Worm (Caenorhabditis elegans) whole organism, young adult: ENCODE data around the gene R53.8.

Source experiments
- B0035.1 ChIP-seq: sonication (generic microtip); optimal IDR thresholded peaks from 2 replicates; lab custom pipeline; 2016; ENCODE audit warnings: missing genetic modification characterization, mild to moderate bottlenecking, missing compliant biosample characterization, missing genotype, missing genetic modification reagents
- F10E7.11 ChIP-seq: sonication (generic microtip); optimal IDR thresholded peaks from 2 replicates; lab custom pipeline; 2017; ENCODE audit warnings: mild to moderate bottlenecking, missing genetic modification characterization, moderate library complexity, missing compliant biosample characterization
- F33H1.4 ChIP-seq: fragments of 200-800 bp; sonication (Bioruptor generic); IDR thresholded peaks from 2 replicates; pipeline ENCODE4 v1.3.6; 2022; ENCODE audit warnings: missing genetic modification reagents, missing genetic modification characterization, missing compliant biosample characterization
- F39B2.1 ChIP-seq: fragments of 200-800 bp; sonication (Bioruptor generic); IDR thresholded peaks from 2 replicates; pipeline ENCODE4 v1.3.6; 2022; ENCODE audit warnings: missing genetic modification reagents, missing genetic modification characterization, missing compliant biosample characterization
- F49E8.2 ChIP-seq: sonication (generic microtip); optimal IDR thresholded peaks from 3 replicates; lab custom pipeline; 2017; ENCODE audit warnings: missing genetic modification characterization, mild to moderate bottlenecking, missing compliant biosample characterization, antibody characterized with exemption, moderate library complexity; ENCODE audit not compliant: insufficient read depth
- F52B5.7 ChIP-seq: sonication (generic microtip); optimal IDR thresholded peaks from 2 replicates; lab custom pipeline; 2016; ENCODE audit warnings: mild to moderate bottlenecking, missing genetic modification characterization, missing compliant biosample characterization
- T07F8.4 ChIP-seq: sonication (generic microtip); optimal IDR thresholded peaks from 2 replicates; lab custom pipeline; 2016; ENCODE audit warnings: mild to moderate bottlenecking, missing genetic modification characterization, moderate library complexity, missing compliant biosample characterization
- T26A5.8 ChIP-seq: sonication (generic microtip); optimal IDR thresholded peaks from 2 replicates; lab custom pipeline; 2016; ENCODE audit warnings: missing genetic modification characterization, missing compliant biosample characterization
- Y53G8AR.9 ChIP-seq: fragments of 200-800 bp; sonication (Bioruptor generic); conservative IDR thresholded peaks from 2 replicates; pipeline ENCODE4 v1.3.6; 2022; ENCODE audit warnings: missing genetic modification reagents, missing genetic modification characterization, missing compliant biosample characterization
- Y56A3A.18 ChIP-seq: fragments of 200-800 bp; sonication (Bioruptor generic); IDR thresholded peaks from 2 replicates; pipeline ENCODE4 v1.3.6; 2022; ENCODE audit warnings: missing genetic modification reagents, missing genetic modification characterization, missing compliant biosample characterization
- Y67H2A.10 ChIP-seq: fragments of 200-800 bp; sonication (Bioruptor generic); conservative IDR thresholded peaks from 2 replicates; pipeline ENCODE4 v1.3.6; 2022; ENCODE audit warnings: missing genetic modification reagents, missing genetic modification characterization, missing compliant biosample characterization
- ama-1 ChIP-seq, 3 experiments: fragments of 150-350 bp in 1 of 3; sonication (generic microtip) in 2 of 3; optimal IDR thresholded peaks; 2 replicates each; lab custom pipeline; 2014 to 2018; ENCODE audit warnings: missing biosample characterization in 2 of 3, missing genetic modification characterization in 2 of 3, missing genetic modification reagents in 2 of 3
- atf-7 ChIP-seq: sonication (generic microtip); optimal IDR thresholded peaks from 2 replicates; lab custom pipeline; 2017; ENCODE audit warnings: mild to moderate bottlenecking, missing genetic modification characterization, missing compliant biosample characterization
- athp-1 ChIP-seq: sonication (generic microtip); optimal IDR thresholded peaks from 2 replicates; lab custom pipeline; 2017; ENCODE audit warnings: mild to moderate bottlenecking, missing genetic modification characterization, missing compliant biosample characterization
- bed-1 ChIP-seq: fragments of 200-800 bp; sonication (Bioruptor generic); IDR thresholded peaks from 2 replicates; pipeline ENCODE4 v1.3.6; 2022; ENCODE audit warnings: missing genetic modification reagents, missing genetic modification characterization, missing compliant biosample characterization
- ccch-3 ChIP-seq: fragments of 200-800 bp; sonication (Bioruptor generic); optimal IDR thresholded peaks from 2 replicates; lab custom pipeline; 2018; ENCODE audit warnings: mild to moderate bottlenecking, missing genetic modification characterization, missing compliant biosample characterization
- cebp-2 ChIP-seq: fragments of 200-800 bp; sonication (Bioruptor generic); IDR thresholded peaks from 2 replicates; pipeline ENCODE4 v1.3.6; 2022; ENCODE audit warnings: missing genetic modification characterization, missing compliant biosample characterization
- ceh-27 ChIP-seq: fragments of 200-800 bp; sonication (Bioruptor generic); optimal IDR thresholded peaks from 2 replicates; lab custom pipeline; 2018; ENCODE audit warnings: mild to moderate bottlenecking, missing genetic modification characterization, moderate library complexity, missing compliant biosample characterization
- ceh-58 ChIP-seq: fragments of 200-800 bp; sonication (Bioruptor generic); IDR thresholded peaks from 2 replicates; pipeline ENCODE4 v1.3.6; 2022; ENCODE audit warnings: missing genetic modification characterization, missing compliant biosample characterization
- die-1 ChIP-seq: sonication (generic microtip); optimal IDR thresholded peaks from 2 replicates; lab custom pipeline; 2016; ENCODE audit warnings: missing genotype, mild to moderate bottlenecking, missing genetic modification characterization, missing compliant biosample characterization
- dox-1 ChIP-seq: fragments of 200-800 bp; sonication (Bioruptor generic); IDR thresholded peaks from 2 replicates; pipeline ENCODE4 v1.3.6; 2022; ENCODE audit warnings: missing genetic modification reagents, missing genetic modification characterization, missing compliant biosample characterization
- dpff-1 ChIP-seq: sonication (generic microtip); optimal IDR thresholded peaks from 2 replicates; lab custom pipeline; 2017; ENCODE audit warnings: mild to moderate bottlenecking, missing genetic modification characterization, missing compliant biosample characterization
- him-1 ChIP-seq: sonication (generic microtip); optimal IDR thresholded peaks from 2 replicates; lab custom pipeline; 2016; ENCODE audit warnings: missing genotype, missing genetic modification reagents, missing genetic modification characterization, missing compliant biosample characterization
- hrde-1 ChIP-seq: sonication (generic microtip); optimal IDR thresholded peaks from 2 replicates; lab custom pipeline; 2016; ENCODE audit warnings: missing genetic modification characterization, mild to moderate bottlenecking, missing compliant biosample characterization, moderate library complexity, missing genotype, missing genetic modification reagents, borderline replicate concordance
- let-526 ChIP-seq: fragments of 200-800 bp; sonication (Bioruptor generic); IDR thresholded peaks from 2 replicates; pipeline ENCODE4 v1.3.6; 2022; ENCODE audit warnings: missing genetic modification reagents, missing genetic modification characterization, missing compliant biosample characterization
- let-607 ChIP-seq, 2 experiments: fragments of 200-800 bp in 1 of 2; sonication (Bioruptor generic) in 1 of 2; sonication (generic microtip) in 1 of 2; optimal IDR thresholded peaks; 2 replicates each; lab custom pipeline; 2016 to 2018; ENCODE audit warnings: mild to moderate bottlenecking in 2 of 2, missing compliant biosample characterization in 2 of 2, missing genetic modification characterization in 2 of 2, moderate library complexity in 2 of 2, missing genotype in 1 of 2
- madf-10 ChIP-seq: sonication (generic microtip); optimal IDR thresholded peaks from 2 replicates; lab custom pipeline; 2016; ENCODE audit warnings: mild to moderate bottlenecking, missing genetic modification characterization, missing compliant biosample characterization
- nfya-1 ChIP-seq: sonication (generic microtip); optimal IDR thresholded peaks from 2 replicates; lab custom pipeline; 2017; ENCODE audit warnings: antibody characterized with exemption, missing compliant biosample characterization, missing genetic modification characterization, borderline replicate concordance; ENCODE audit not compliant: insufficient read depth
- nhr-27 ChIP-seq: fragments of 200-800 bp; sonication (Bioruptor generic); optimal IDR thresholded peaks from 2 replicates; lab custom pipeline; 2018; ENCODE audit warnings: mild to moderate bottlenecking, missing genetic modification characterization, moderate library complexity, missing compliant biosample characterization
- nhr-80 ChIP-seq: sonication (generic microtip); optimal IDR thresholded peaks from 2 replicates; lab custom pipeline; 2016; ENCODE audit warnings: missing genetic modification characterization, missing compliant biosample characterization
- pbrm-1 ChIP-seq: fragments of 200-800 bp; sonication (Bioruptor generic); IDR thresholded peaks from 2 replicates; pipeline ENCODE4 v1.3.6; 2022; ENCODE audit warnings: missing genetic modification reagents, missing genetic modification characterization, missing compliant biosample characterization
- pha-4 ChIP-seq: fragments of 150-350 bp; sonication (generic microtip); optimal IDR thresholded peaks from 2 replicates; lab custom pipeline; 2014; ENCODE audit warnings: missing biosample characterization, missing genetic modification reagents, missing genetic modification characterization
- rcor-1 ChIP-seq: fragments of 200-800 bp; sonication (Bioruptor generic); IDR thresholded peaks from 2 replicates; pipeline ENCODE4 v1.3.6; 2022; ENCODE audit warnings: missing genetic modification reagents, missing genetic modification characterization, missing compliant biosample characterization
- snpc-3.4 ChIP-seq: sonication (generic microtip); optimal IDR thresholded peaks from 2 replicates; lab custom pipeline; 2017; ENCODE audit warnings: missing genetic modification characterization, mild to moderate bottlenecking, missing compliant biosample characterization, antibody characterized with exemption, moderate library complexity, missing genotype, missing genetic modification reagents
- snpc-4 ChIP-seq, 5 experiments: fragments of 150-350 bp in 1 of 5; sonication (generic microtip) in 4 of 5; optimal IDR thresholded peaks; 2 replicates each; lab custom pipeline; 2014 to 2018; ENCODE audit warnings: missing genetic modification characterization in 5 of 5, missing biosample characterization in 3 of 5, antibody characterized with exemption in 2 of 5, mild to moderate bottlenecking in 2 of 5, missing compliant biosample characterization in 2 of 5, missing genotype in 2 of 5, moderate library complexity in 2 of 5, missing genetic modification reagents in 1 of 5
- somi-1 ChIP-seq: fragments of 200-800 bp; sonication (Bioruptor generic); optimal IDR thresholded peaks from 2 replicates; lab custom pipeline; 2018; ENCODE audit warnings: mild to moderate bottlenecking, missing genetic modification characterization, missing compliant biosample characterization
- tbp1 ChIP-seq: fragments of 200-800 bp; sonication (Bioruptor generic); optimal IDR thresholded peaks from 2 replicates; lab custom pipeline; 2018; ENCODE audit warnings: mild to moderate bottlenecking, missing genetic modification characterization, missing compliant biosample characterization
- tlf-1 ChIP-seq: fragments of 200-800 bp; sonication (Bioruptor generic); optimal IDR thresholded peaks from 2 replicates; lab custom pipeline; 2018; ENCODE audit warnings: mild to moderate bottlenecking, missing genetic modification characterization, missing compliant biosample characterization
- unc-130 ChIP-seq: sonication (generic microtip); optimal IDR thresholded peaks from 2 replicates; lab custom pipeline; 2016; ENCODE audit warnings: missing genetic modification reagents, missing genetic modification characterization, missing compliant biosample characterization
- xnd-1 ChIP-seq: sonication (generic microtip); optimal IDR thresholded peaks from 2 replicates; lab custom pipeline; 2016; ENCODE audit warnings: missing genotype, missing genetic modification reagents, missing genetic modification characterization, missing compliant biosample characterization
- zfh-2 ChIP-seq: fragments of 200-800 bp; sonication (Bioruptor generic); conservative IDR thresholded peaks from 2 replicates; pipeline ENCODE4 v1.3.6; 2022; ENCODE audit warnings: missing genetic modification reagents, missing genetic modification characterization, missing compliant biosample characterization
- ztf-25 ChIP-seq: fragments of 200-800 bp; sonication (Bioruptor generic); IDR thresholded peaks from 2 replicates; pipeline ENCODE4 v1.3.6; 2022; ENCODE audit warnings: missing genetic modification reagents, missing genetic modification characterization, missing compliant biosample characterization
- ztf-3 ChIP-seq: fragments of 200-800 bp; sonication (Bioruptor generic); optimal IDR thresholded peaks from 2 replicates; lab custom pipeline; 2018; ENCODE audit warnings: mild to moderate bottlenecking, missing genetic modification characterization, missing compliant biosample characterization

R53.8 gene

DNA sequence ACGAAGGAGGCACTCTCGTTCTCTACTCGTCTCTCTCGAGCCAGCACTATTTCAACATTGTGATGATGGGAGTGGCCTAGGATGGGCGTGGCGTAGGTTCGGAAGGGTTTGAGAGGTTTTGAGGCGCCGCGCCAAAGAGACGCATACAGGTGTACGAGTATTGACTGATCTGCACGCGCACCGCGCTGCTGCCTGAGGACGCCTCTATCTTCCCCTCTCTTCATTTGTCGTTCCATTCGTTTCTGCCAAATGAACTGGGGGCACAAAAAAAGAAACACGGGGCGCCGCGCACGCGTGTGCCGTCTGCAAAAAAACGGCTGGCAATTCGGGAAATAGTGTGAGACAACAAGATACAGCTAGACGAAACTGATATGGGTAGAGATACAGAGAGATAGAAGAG lies 39.5 kb downstream of the R53.8 start, which contains the start of gene lec-2 (continued):
- TF ChIP-seq ceh-27 (GFP tag; lab: Kevin White, UChicago) (no peak), atf-7 (peak; percentile 25), F33H1.4 (GFP tag; lab: Robert Waterston, UW) (no peak), tbp1 (GFP tag; lab: Kevin White, UChicago) (no peak), somi-1 (peak; percentile 68), him-1 (no peak), athp-1 (tag; lab: Kevin White, UChicago) (no peak), Y53G8AR.9 (GFP tag; lab: Robert Waterston, UW) (no peak), unc-130 (no peak), ceh-58 (GFP tag; lab: Robert Waterston, UW) (no peak), F52B5.7 (tag; lab: Kevin White, UChicago) (no peak), cebp-2 (GFP tag; lab: Robert Waterston, UW) (no peak), madf-10 (no peak), snpc-3.4 (tag; lab: Kevin White, UChicago) (no peak), F39B2.1 (GFP tag; lab: Robert Waterston, UW) (no peak), snpc-4 (GFP tag; optimal IDR thresholded peaks at IDR 0.05; lab: Kevin White, UChicago) (no peak), snpc-4 (tag; optimal IDR thresholded peaks at IDR 0.05; lab: Kevin White, UChicago) (no peak), dox-1 (peak; percentile 25; the same call in 1 of the 2 replicates), pha-4 (tag; lab: Kevin White, UChicago) (no peak), let-526 (GFP tag; lab: Robert Waterston, UW) (no peak), ccch-3 (GFP tag; lab: Kevin White, UChicago) (no peak), pbrm-1 (GFP tag; lab: Robert Waterston, UW) (no peak), nhr-80 (tag; lab: Kevin White, UChicago) (no peak), ama-1 (optimal IDR thresholded peaks at IDR 0.05; lab: Kevin White, UChicago) (peak; percentile 26), ama-1 (GFP tag; optimal IDR thresholded peaks at IDR 0.05; lab: Kevin White, UChicago) (no peak), F10E7.11 (no peak), die-1 (peak; percentile 12), rcor-1 (GFP tag; lab: Robert Waterston, UW) (no peak), ztf-3 (peak; percentile 0)

DNA sequence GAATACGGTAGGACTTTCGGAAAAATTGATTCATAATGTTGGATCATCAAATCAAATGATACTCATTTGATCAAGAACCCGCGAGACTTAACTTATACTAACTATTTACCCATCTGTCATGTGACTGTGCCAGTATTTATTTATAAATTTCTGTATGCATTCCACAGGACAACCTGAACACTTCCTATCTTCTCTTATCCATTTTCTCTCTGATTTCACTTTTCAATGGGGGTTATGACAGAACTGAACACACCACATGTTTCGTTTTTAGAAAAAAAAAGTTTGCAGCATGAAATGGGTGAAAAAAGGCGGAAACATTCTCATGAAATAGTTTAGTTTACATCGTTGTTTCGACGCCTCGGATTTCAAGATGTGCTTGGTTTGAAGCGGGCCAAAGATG lies 41.0 kb downstream of the R53.8 start:
- TF ChIP-seq T07F8.4 (tag; lab: Kevin White, UChicago) (no peak), T26A5.8 (no peak), Y67H2A.10 (GFP tag; lab: Robert Waterston, UW) (no peak), bed-1 (GFP tag; lab: Robert Waterston, UW) (no peak), ztf-25 (GFP tag; lab: Robert Waterston, UW) (no peak), nfya-1 (no peak), B0035.1 (tag; lab: Kevin White, UChicago) (no peak), xnd-1 (tag; lab: Kevin White, UChicago) (no peak), nhr-27 (tag; lab: Kevin White, UChicago) (no peak), F49E8.2 (no peak), let-607 (tag; optimal IDR thresholded peaks at IDR 0.05; lab: Kevin White, UChicago) (no peak), hrde-1 (tag; lab: Kevin White, UChicago) (no peak), tlf-1 (GFP tag; lab: Kevin White, UChicago) (no peak), Y56A3A.18 (GFP tag; lab: Robert Waterston, UW) (no peak), zfh-2 (no peak), dpff-1 (no peak)
